Worm (Caenorhabditis elegans): ENCODE results near the gene emb-8.

Gene emb-8

ce11 chrIII:5203310-5203709 is 3.8 kb upstream of the emb-8 start (continued):
- no peak for TF ChIP-seq ztf-26 (tag; optimal IDR thresholded peaks at IDR 0.05)
- TF ChIP-seq bed-2 (GFP tag; IDR thresholded peaks at IDR 0.05) = no peak
- no peak for TF ChIP-seq ekl-4 (GFP tag; IDR thresholded peaks at IDR 0.05)
- TF ChIP-seq egl-44 (GFP tag; IDR thresholded peaks at IDR 0.05) = no peak
- TF ChIP-seq F39B2.1 (GFP tag; IDR thresholded peaks at IDR 0.05) = no peak
- TF ChIP-seq unc-130 (GFP tag; optimal IDR thresholded peaks at IDR 0.05) = peak; percentile 40
- TF ChIP-seq K12H6.12 (tag; optimal IDR thresholded peaks at IDR 0.05) = no peak
- no peak for TF ChIP-seq C06A6.2 (GFP tag; conservative IDR thresholded peaks at IDR 0.05)
- no peak for TF ChIP-seq bed-1 (GFP tag; IDR thresholded peaks at IDR 0.05)
- no peak for TF ChIP-seq ztf-18 (tag; optimal IDR thresholded peaks at IDR 0.05)
- no peak for TF ChIP-seq Y56A3A.18 (GFP tag; IDR thresholded peaks at IDR 0.05)
- 0 out of 2 replicates have a peak, but pooled peaks have one; percentile 20 for TF ChIP-seq madf-6 (GFP tag; IDR thresholded peaks at IDR 0.05)

- TF ChIP-seq ceh-58 (GFP tag; IDR thresholded peaks at IDR 0.05) = no peak
- TF ChIP-seq ztf-3 (GFP tag; optimal IDR thresholded peaks at IDR 0.05) = no peak
- TF ChIP-seq F49E8.2 (tag; optimal IDR thresholded peaks at IDR 0.05; ENCODE audit: insufficient read depth) = no peak
- no peak for TF ChIP-seq snpc-1.3 (tag; optimal IDR thresholded peaks at IDR 0.05; ENCODE audit: insufficient read depth)
- no peak for TF ChIP-seq unc-62 (GFP tag; optimal IDR thresholded peaks at IDR 0.05)
- no peak for TF ChIP-seq let-607 (tag; optimal IDR thresholded peaks at IDR 0.05)
- TF ChIP-seq F10E7.11 (tag; optimal IDR thresholded peaks at IDR 0.05) = no peak
- TF ChIP-seq zim-3 (tag; optimal IDR thresholded peaks at IDR 0.05) = no peak
- no peak for TF ChIP-seq F55B11.4 (tag; optimal IDR thresholded peaks at IDR 0.05; ENCODE audit: borderline replicate concordance, insufficient read depth)
- no peak for TF ChIP-seq ceh-40 (GFP tag; IDR thresholded peaks at IDR 0.05)
- no peak for TF ChIP-seq athp-1 (tag; optimal IDR thresholded peaks at IDR 0.05)
- TF ChIP-seq rpc-1 (optimal IDR thresholded peaks at IDR 0.05) = no peak
- TF ChIP-seq rpc-1 (tag; optimal IDR thresholded peaks at IDR 0.05) = no peak
- TF ChIP-seq madf-6 (GFP tag; IDR thresholded peaks at IDR 0.05) = no peak
- no peak for TF ChIP-seq mel-28 (tag; optimal IDR thresholded peaks at IDR 0.05; ENCODE audit: borderline replicate concordance)
- no peak for TF ChIP-seq mes-4 (tag; optimal IDR thresholded peaks at IDR 0.05)
- peak; percentile 47 for TF ChIP-seq ceh-27 (GFP tag; optimal IDR thresholded peaks at IDR 0.05)
- peak; percentile 66 for TF ChIP-seq nhr-80 (tag; optimal IDR thresholded peaks at IDR 0.05)
- TF ChIP-seq rcor-1 (GFP tag; IDR thresholded peaks at IDR 0.05) = no peak
- no peak for TF ChIP-seq cebp-2 (GFP tag; IDR thresholded peaks at IDR 0.05)
- TF ChIP-seq hlh-26 (GFP tag; conservative IDR thresholded peaks at IDR 0.05) = no peak
- TF ChIP-seq Y56A3A.18 (GFP tag; IDR thresholded peaks at IDR 0.05) = no peak
- no peak for TF ChIP-seq cebp-1 (GFP tag; IDR thresholded peaks at IDR 0.05)
- peak; percentile 43 for TF ChIP-seq cebp-1 (tag; optimal IDR thresholded peaks at IDR 0.05)
- no peak for TF ChIP-seq bed-1 (GFP tag; IDR thresholded peaks at IDR 0.05)
- TF ChIP-seq Y53G8AR.9 (GFP tag; conservative IDR thresholded peaks at IDR 0.05) = no peak
- TF ChIP-seq aptf-3 (GFP tag; IDR thresholded peaks at IDR 0.05) = no peak
- TF ChIP-seq hmg-1.2 (GFP tag; IDR thresholded peaks at IDR 0.05) = peak; percentile 47; the same call in 1 of the 2 replicates
- no peak for TF ChIP-seq madf-8 (GFP tag; conservative IDR thresholded peaks at IDR 0.05)
- 0 out of 2 replicates have a peak, but pooled peaks have one; percentile 57 for TF ChIP-seq ekl-4 (GFP tag; IDR thresholded peaks at IDR 0.05)
- no peak for TF ChIP-seq B0019.2 (GFP tag; conservative IDR thresholded peaks at IDR 0.05)
- TF ChIP-seq snpc-4 (GFP tag; optimal IDR thresholded peaks at IDR 0.05) = no peak
- peak in 2 of 4 experiments; percentile 18 to 20 for TF ChIP-seq snpc-4 (tag; optimal IDR thresholded peaks at IDR 0.05)
- no peak for TF ChIP-seq atf-7 (tag; optimal IDR thresholded peaks at IDR 0.05)
- no peak for TF ChIP-seq sea-2 (GFP tag; IDR thresholded peaks at IDR 0.05)
- TF ChIP-seq dox-1 (GFP tag; IDR thresholded peaks at IDR 0.05) = 0 out of 2 replicates have a peak, but pooled peaks have one; percentile 44
- no peak for TF ChIP-seq nhr-27 (tag; optimal IDR thresholded peaks at IDR 0.05)
- TF ChIP-seq Y53F4B.3 (GFP tag; IDR thresholded peaks at IDR 0.05) = no peak
- no peak for TF ChIP-seq T07F8.4 (tag; optimal IDR thresholded peaks at IDR 0.05)
- no peak for TF ChIP-seq gei-17 (GFP tag; optimal IDR thresholded peaks at IDR 0.05)
Measured at ce11 chrIII:5202641-5203040, 3.2 kb upstream of the emb-8 start.

Measured in whole organism, young adult.